Worm (Caenorhabditis elegans) whole organism, L4 larva: ENCODE data around the gene bath-3.

ENCODE experiments used
- aly-2 ChIP-seq: sonication (generic microtip); optimal IDR thresholded peaks from 2 replicates; lab custom pipeline; 2018; ENCODE audit warnings: missing biosample characterization, missing genetic modification characterization
- ceh-82 ChIP-seq: sonication (generic microtip); optimal IDR thresholded peaks from 2 replicates; lab custom pipeline; 2017; ENCODE audit warnings: missing biosample characterization, missing genetic modification characterization
- ces-1 ChIP-seq: fragments of 150-350 bp; sonication (generic microtip); optimal IDR thresholded peaks from 4 replicates; lab custom pipeline; 2014; ENCODE audit warnings: missing biosample characterization, missing genetic modification reagents, missing genetic modification characterization
- daf-12 ChIP-seq: fragments of 150-350 bp; optimal IDR thresholded peaks from 2 replicates; lab custom pipeline; 2014; ENCODE audit warnings: missing biosample characterization, missing genetic modification reagents, missing genetic modification characterization
- hlh-30 ChIP-seq: sonication (generic microtip); optimal IDR thresholded peaks from 2 replicates; lab custom pipeline; 2017; ENCODE audit warnings: antibody characterized with exemption, mild to moderate bottlenecking, missing genetic modification characterization, missing compliant biosample characterization; ENCODE audit not compliant: insufficient read depth
- nhr-11 ChIP-seq: fragments of 150-350 bp; optimal IDR thresholded peaks from 2 replicates; lab custom pipeline; 2014; ENCODE audit warnings: missing biosample characterization, missing genetic modification characterization
- snpc-4 ChIP-seq: fragments of 150-350 bp; optimal IDR thresholded peaks from 2 replicates; lab custom pipeline; 2014; ENCODE audit warnings: missing biosample characterization, missing genetic modification characterization

DNA sequence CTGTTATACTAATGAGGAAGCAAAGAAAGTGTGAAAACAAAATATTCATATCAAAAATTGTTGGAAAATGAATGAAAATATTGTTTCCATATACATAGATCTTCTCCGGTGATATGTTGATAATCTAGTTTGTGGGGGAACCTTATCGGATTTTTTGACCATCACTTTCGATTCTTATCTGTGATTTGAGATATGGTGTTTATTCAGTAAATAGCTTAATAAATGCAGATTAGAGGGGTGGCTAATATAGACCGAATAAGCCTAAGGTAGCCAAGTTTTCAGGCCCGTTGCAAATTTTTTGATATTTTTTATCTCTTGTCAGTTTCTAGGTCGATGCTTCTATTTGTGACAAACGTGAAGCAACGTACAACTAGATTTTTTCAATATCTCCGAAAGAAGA lies 41.2 kb upstream of the bath-3 start, which contains the start of gene F07E5.7:
- TF ChIP-seq nhr-11: no peak
- no peak for TF ChIP-seq ces-1 (GFP tag; lab: Kevin White, UChicago)
- TF ChIP-seq daf-12 (tag; lab: Kevin White, UChicago): no peak
- no peak for TF ChIP-seq hlh-30 (tag; lab: Kevin White, UChicago)
- TF ChIP-seq ceh-82: no peak
- TF ChIP-seq aly-2 (tag; lab: Kevin White, UChicago): no peak
- TF ChIP-seq snpc-4 (tag; lab: Kevin White, UChicago): no peak
